Worm (Caenorhabditis elegans) whole organism, L3 larva: Measurements from ENCODE around the gene catp-6.

Source experiments
- aly-2 ChIP-seq: fragments of 150-350 bp; optimal IDR thresholded peaks from 2 replicates; lab custom pipeline; 2014; ENCODE audit warnings: missing biosample characterization, missing genetic modification characterization
- ceh-28 ChIP-seq: fragments of 150-350 bp; optimal IDR thresholded peaks from 2 replicates; lab custom pipeline; 2014; ENCODE audit warnings: missing biosample characterization, missing genetic modification reagents, missing genetic modification characterization
- fkh-10 ChIP-seq: sonication (generic microtip); optimal IDR thresholded peaks from 2 replicates; lab custom pipeline; 2017; ENCODE audit warnings: missing biosample characterization, missing genetic modification reagents, missing genetic modification characterization
- lin-39 ChIP-seq: fragments of 150-350 bp; optimal IDR thresholded peaks from 2 replicates; lab custom pipeline; 2018; ENCODE audit warnings: missing biosample characterization, missing genetic modification reagents, missing genetic modification characterization
- unc-62 ChIP-seq: fragments of 150-350 bp; sonication (generic microtip); optimal IDR thresholded peaks from 4 replicates; lab custom pipeline; 2014; ENCODE audit warnings: missing biosample characterization, missing genetic modification reagents, missing genetic modification characterization

ce11 chrIV:9857952-9858488 lies 33.6 kb upstream of the catp-6 start, which contains the start of gene npp-1:
- no peak for TF ChIP-seq fkh-10
- TF ChIP-seq unc-62: no peak
- TF ChIP-seq aly-2 (tag; lab: Kevin White, UChicago): no peak
- no peak for TF ChIP-seq ceh-28 (tag; lab: Kevin White, UChicago)
- no peak for TF ChIP-seq lin-39 (tag; lab: Kevin White, UChicago)
